Fruit fly (Drosophila melanogaster): ENCODE data around the gene CG43083.

CG43083 gene

DNA sequence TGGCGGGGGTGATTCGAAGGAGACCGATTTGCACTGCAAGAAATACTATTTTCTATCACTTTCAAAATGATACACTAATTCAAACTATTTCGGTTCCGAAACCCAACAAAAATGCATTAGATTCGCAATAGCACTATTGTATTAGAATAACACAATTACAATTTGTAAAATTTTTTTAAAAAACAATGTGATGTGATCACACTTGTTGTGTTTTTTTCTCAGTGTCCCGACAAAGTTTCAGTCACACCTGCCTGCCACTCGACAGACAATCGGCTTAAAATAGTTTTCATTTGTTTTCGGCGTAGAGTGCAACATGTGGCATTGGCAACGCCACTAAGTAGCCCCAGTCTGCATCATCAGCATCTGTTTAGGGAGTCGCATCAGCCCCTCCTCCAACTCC lies 26.7 kb downstream of the CG43083 start (continued):
- TF ChIP-seq Gsc (GFP tag; IDR thresholded peaks at IDR 0.05) (peak; percentile 50; the same call in 1 of the 2 replicates), CG10543 (GFP tag; optimal IDR thresholded peaks at IDR 0.05) (no peak), Atf6 (GFP tag; IDR thresholded peaks at IDR 0.05) (no peak), CG32532 (GFP tag; IDR thresholded peaks at IDR 0.05) (no peak), pan (optimal IDR thresholded peaks at IDR 0.05) (no peak), pan (GFP tag; optimal IDR thresholded peaks at IDR 0.05 in 1 of 2, IDR thresholded peaks at IDR 0.05 in 1 of 2) (peak in 1 of 2 experiments; percentile 12), CG7556 (GFP tag; optimal IDR thresholded peaks at IDR 0.05) (peak; percentile 65), row (GFP tag; IDR thresholded peaks at IDR 0.05) (peak; percentile 75), cato (GFP tag; optimal IDR thresholded peaks at IDR 0.05; ENCODE audit: borderline replicate concordance) (peak; percentile 27), Jarid2 (GFP tag; optimal IDR thresholded peaks at IDR 0.05) (no peak), Hr39 (optimal IDR thresholded peaks at IDR 0.05) (no peak), CG15514 (GFP tag; optimal IDR thresholded peaks at IDR 0.05) (no peak), grn (GFP tag; optimal IDR thresholded peaks at IDR 0.05) (no peak), CG16813 (GFP tag; IDR thresholded peaks at IDR 0.05; ENCODE audit: partially characterized antibody) (no peak), Bteb2 (GFP tag; optimal IDR thresholded peaks at IDR 0.05) (peak; percentile 4), scrt (GFP tag; optimal IDR thresholded peaks at IDR 0.05) (no peak), Doc2 (GFP tag; IDR thresholded peaks at IDR 0.05) (no peak), MTF-1 (GFP tag; optimal IDR thresholded peaks at IDR 0.05; ENCODE audit: borderline replicate concordance) (peak; percentile 29), CG10267 (tag; optimal IDR thresholded peaks at IDR 0.05) (peak; percentile 81), CG4360 (GFP tag; IDR thresholded peaks at IDR 0.05) (0 out of 2 replicates have a peak, but pooled peaks have one; percentile 39), Neu2 (GFP tag; optimal IDR thresholded peaks at IDR 0.05; ENCODE audit: borderline replicate concordance) (no peak), PHDP (tag; optimal IDR thresholded peaks at IDR 0.05) (peak; percentile 55), dmrt11E (tag; optimal IDR thresholded peaks at IDR 0.05) (peak; percentile 95), fd102C (GFP tag; optimal IDR thresholded peaks at IDR 0.05) (no peak), CG11723 (GFP tag; optimal IDR thresholded peaks at IDR 0.05) (peak; percentile 44), ssp (GFP tag; IDR thresholded peaks at IDR 0.05) (peak; percentile 36), en (GFP tag; optimal IDR thresholded peaks at IDR 0.05) (no peak), Chrac-16 (GFP tag; optimal IDR thresholded peaks at IDR 0.05) (peak; percentile 74), CG4404 (GFP tag; IDR thresholded peaks at IDR 0.05) (peak; percentile 73), mam (GFP tag; optimal IDR thresholded peaks at IDR 0.05) (peak; percentile 11), ato (GFP tag; IDR thresholded peaks at IDR 0.05; ENCODE audit: partially characterized antibody) (no peak), Spps (tag; optimal IDR thresholded peaks at IDR 0.05) (peak; percentile 86), CG14050 (GFP tag; IDR thresholded peaks at IDR 0.05) (no peak), ac (GFP tag; optimal IDR thresholded peaks at IDR 0.05) (peak; percentile 80), lola (GFP tag; optimal IDR thresholded peaks at IDR 0.05) (peak in 1 of 3 experiments; percentile 89), schlank (tag; optimal IDR thresholded peaks at IDR 0.05) (no peak), HLH54F (GFP tag; optimal IDR thresholded peaks at IDR 0.05) (no peak), toy (GFP tag; IDR thresholded peaks at IDR 0.05) (no peak), amos (GFP tag; IDR thresholded peaks at IDR 0.05; ENCODE audit: partially characterized antibody) (no peak), D19B (GFP tag; optimal IDR thresholded peaks at IDR 0.05) (no peak), CG4707 (GFP tag; optimal IDR thresholded peaks at IDR 0.05) (no peak), CG17612 (GFP tag; IDR thresholded peaks at IDR 0.05) (no peak), CG7745 (tag; optimal IDR thresholded peaks at IDR 0.05) (no peak), so (GFP tag; IDR thresholded peaks at IDR 0.05) (peak; percentile 62; the same call in 1 of the 3 replicates), dati (GFP tag; IDR thresholded peaks at IDR 0.05) (0 out of 2 replicates have a peak, but pooled peaks have one; percentile 32), crc (GFP tag; optimal IDR thresholded peaks at IDR 0.05) (peak; percentile 18), Aef1 (GFP tag; IDR thresholded peaks at IDR 0.05) (no peak), maf-S (GFP tag; optimal IDR thresholded peaks at IDR 0.05) (no peak), Ptx1 (GFP tag; IDR thresholded peaks at IDR 0.05) (no peak), BtbVII (GFP tag; optimal IDR thresholded peaks at IDR 0.05) (no peak), gt (GFP tag; IDR thresholded peaks at IDR 0.05) (peak; percentile 13; the same call in 1 of the 2 replicates)
